Worm (Caenorhabditis elegans): ENCODE measurements around the gene K10C9.7.

DNA sequence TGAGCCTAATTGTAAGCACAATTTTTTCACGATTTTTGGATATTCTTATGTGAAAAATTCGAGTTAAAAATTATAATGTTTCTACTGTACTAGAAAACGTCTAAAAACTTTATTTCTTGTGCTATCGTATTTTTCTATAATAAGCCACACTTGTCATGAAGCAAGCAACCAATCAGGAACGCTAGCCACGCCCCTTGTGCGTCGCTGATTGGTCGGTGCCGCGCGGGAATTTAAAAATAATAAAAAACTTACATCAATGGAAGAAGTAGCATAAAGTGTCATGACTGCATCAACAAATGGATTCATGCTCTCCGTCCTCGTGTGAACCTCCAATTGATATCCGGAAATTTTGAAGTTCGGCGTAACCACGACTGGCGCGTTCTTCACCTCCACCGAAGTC lies 20.1 kb downstream of the K10C9.7 start:
- TF ChIP-seq sox-4 (tag; optimal IDR thresholded peaks at IDR 0.05) (no peak), aha-1 (tag; optimal IDR thresholded peaks at IDR 0.05) (no peak), pag-3 (tag; optimal IDR thresholded peaks at IDR 0.05; ENCODE audit: borderline replicate concordance, insufficient read depth) (no peak), elt-2 (tag; optimal IDR thresholded peaks at IDR 0.05) (no peak), nhr-85 (tag) (no peak), ceh-90 (tag; optimal IDR thresholded peaks at IDR 0.05) (no peak)
